Worm (Caenorhabditis elegans) whole organism, mixed stage, embryonic: ENCODE measurements around the gene C06E4.2.

ENCODE experiments used
- blmp-1 ChIP-seq: fragments of 150-350 bp; optimal IDR thresholded peaks from 2 replicates; lab custom pipeline; 2014; ENCODE audit warnings: missing biosample characterization, missing genetic modification characterization
- nhr-237 ChIP-seq: fragments of 150-350 bp; optimal IDR thresholded peaks from 2 replicates; lab custom pipeline; 2014; ENCODE audit warnings: missing biosample characterization, missing genetic modification characterization
- sem-2 ChIP-seq: fragments of 200-800 bp; sonication (Bioruptor generic); optimal IDR thresholded peaks from 2 replicates; lab custom pipeline; 2018; ENCODE audit warnings: mild to moderate bottlenecking, missing genetic modification characterization, missing compliant biosample characterization
- snpc-4 ChIP-seq: fragments of 150-350 bp; optimal IDR thresholded peaks from 2 replicates; lab custom pipeline; 2014; ENCODE audit warnings: missing biosample characterization, missing genetic modification characterization

DNA sequence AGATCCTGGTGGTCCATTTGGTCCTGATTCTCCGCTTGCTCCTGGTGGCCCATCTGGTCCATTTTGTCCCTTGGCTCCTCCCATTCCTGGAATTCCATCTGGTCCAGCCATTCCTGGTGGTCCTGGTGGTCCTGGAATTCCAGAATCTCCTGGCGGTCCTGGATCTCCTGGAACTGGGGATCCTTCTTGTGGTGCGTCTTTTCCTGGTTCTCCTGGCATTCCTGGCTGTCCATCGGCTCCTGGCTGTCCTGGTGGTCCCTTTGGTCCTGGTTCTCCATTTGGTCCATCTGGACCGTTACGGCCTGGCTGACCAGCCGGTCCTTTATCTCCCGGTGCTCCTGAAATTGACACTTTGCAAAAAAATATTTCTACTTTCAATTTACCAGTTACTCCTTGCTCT is 31.2 kb upstream of the C06E4.2 start:
- no peak for TF ChIP-seq blmp-1
- no peak for TF ChIP-seq sem-2
- TF ChIP-seq snpc-4 (tag; lab: Kevin White, UChicago) = no peak
- no peak for TF ChIP-seq nhr-237
